Worm (Caenorhabditis elegans): ENCODE measurements around the gene algn-2.

Gene algn-2

ce11 chrII:5379614-5380077 lies 4.6 kb downstream of the algn-2 start, which contains the start of gene pkc-3:
pkc-3 (plus strand) TSS chrII:5380027.
- TF ChIP-seq mab-9 (GFP tag; IDR thresholded peaks at IDR 0.05): no peak
- peak; percentile 79 for TF ChIP-seq nhr-77 (tag; optimal IDR thresholded peaks at IDR 0.05)
- peak; percentile 83 for TF ChIP-seq lin-14 (GFP tag; optimal IDR thresholded peaks at IDR 0.05)
- TF ChIP-seq C34B4.2 (tag; optimal IDR thresholded peaks at IDR 0.05): no peak
- TF ChIP-seq unc-30 (tag; optimal IDR thresholded peaks at IDR 0.05): no peak
- TF ChIP-seq snu-23 (GFP tag; optimal IDR thresholded peaks at IDR 0.05): peak; percentile 80
- TF ChIP-seq xbp-1 (tag; optimal IDR thresholded peaks at IDR 0.05): peak; percentile 30
- TF ChIP-seq tbx-2 (tag; optimal IDR thresholded peaks at IDR 0.05): peak; percentile 32
- peak; percentile 16 for TF ChIP-seq rnt-1 (tag; optimal IDR thresholded peaks at IDR 0.05)
- TF ChIP-seq egl-13 (tag; optimal IDR thresholded peaks at IDR 0.05): no peak
- no peak for TF ChIP-seq ceh-8 (GFP tag; optimal IDR thresholded peaks at IDR 0.05)
- no peak for TF ChIP-seq isw-1 (GFP tag; IDR thresholded peaks at IDR 0.05)
- no peak for TF ChIP-seq Y116A8C.19 (tag; optimal IDR thresholded peaks at IDR 0.05; ENCODE audit: borderline replicate concordance)
- no peak for TF ChIP-seq pqm-1 (tag; optimal IDR thresholded peaks at IDR 0.05)
- no peak for TF ChIP-seq ces-1 (GFP tag; optimal IDR thresholded peaks at IDR 0.05)
- peak; percentile 44 for TF ChIP-seq grh-1 (GFP tag; IDR thresholded peaks at IDR 0.05)
- peak; percentile 78 for TF ChIP-seq ztf-4 (tag; optimal IDR thresholded peaks at IDR 0.05)
- TF ChIP-seq C04F5.9 (tag; optimal IDR thresholded peaks at IDR 0.05): no peak
- peak; percentile 77 for TF ChIP-seq nhr-90 (tag; optimal IDR thresholded peaks at IDR 0.05; ENCODE audit: poor library complexity)
- TF ChIP-seq ceh-90 (tag; optimal IDR thresholded peaks at IDR 0.05): no peak
- TF ChIP-seq egl-27 (tag; optimal IDR thresholded peaks at IDR 0.05): no peak
- peak in 1 of 3 experiments; percentile 17 for TF ChIP-seq ceh-82 (tag; optimal IDR thresholded peaks at IDR 0.05)
- TF ChIP-seq fkh-8 (tag; optimal IDR thresholded peaks at IDR 0.05): no peak
- peak; percentile 10 for TF ChIP-seq fos-1 (tag; optimal IDR thresholded peaks at IDR 0.05)
- no peak for TF ChIP-seq F16B12.6 (tag; optimal IDR thresholded peaks at IDR 0.05)
- TF ChIP-seq vab-15 (tag; optimal IDR thresholded peaks at IDR 0.05): no peak
- TF ChIP-seq nhr-237 (tag; optimal IDR thresholded peaks at IDR 0.05): no peak
- TF ChIP-seq ceh-63 (GFP tag; optimal IDR thresholded peaks at IDR 0.05): no peak
- peak; percentile 50 for TF ChIP-seq swsn-7 (tag; optimal IDR thresholded peaks at IDR 0.05)
- TF ChIP-seq lsy-2 (tag; optimal IDR thresholded peaks at IDR 0.05): peak; percentile 56 to 58
- TF ChIP-seq ama-1 (optimal IDR thresholded peaks at IDR 0.05): peak; percentile 91
- TF ChIP-seq nhr-11 (tag; optimal IDR thresholded peaks at IDR 0.05): no peak
- TF ChIP-seq lin-39 (tag; optimal IDR thresholded peaks at IDR 0.05): no peak
- no peak for TF ChIP-seq pag-3 (tag; optimal IDR thresholded peaks at IDR 0.05; ENCODE audit: borderline replicate concordance, insufficient read depth)
- TF ChIP-seq sox-4 (tag; optimal IDR thresholded peaks at IDR 0.05): no peak
- TF ChIP-seq alr-1 (tag; optimal IDR thresholded peaks at IDR 0.05; ENCODE audit: borderline replicate concordance): no peak
- peak; percentile 37 for TF ChIP-seq nhr-47 (tag; optimal IDR thresholded peaks at IDR 0.05)
- TF ChIP-seq zip-4 (GFP tag; optimal IDR thresholded peaks at IDR 0.05): peak; percentile 18
- peak; percentile 70 for TF ChIP-seq mep-1 (tag; optimal IDR thresholded peaks at IDR 0.05)
- peak; percentile 71 for TF ChIP-seq nhr-71 (tag; optimal IDR thresholded peaks at IDR 0.05)
- no peak for TF ChIP-seq tlp-1 (tag; optimal IDR thresholded peaks at IDR 0.05)
- no peak for TF ChIP-seq zag-1 (tag; optimal IDR thresholded peaks at IDR 0.05)
- TF ChIP-seq aha-1 (tag; optimal IDR thresholded peaks at IDR 0.05): no peak
- no peak for TF ChIP-seq ztf-11 (tag; optimal IDR thresholded peaks at IDR 0.05)
- TF ChIP-seq elt-3 (tag; optimal IDR thresholded peaks at IDR 0.05): peak in 3 of 6 experiments; percentile 6 to 74 (median 66)
- no peak for TF ChIP-seq nhr-12 (tag; optimal IDR thresholded peaks at IDR 0.05)
- peak; percentile 40 for TF ChIP-seq lin-13 (GFP tag; optimal IDR thresholded peaks at IDR 0.05)
- no peak for TF ChIP-seq efl-3 (GFP tag; optimal IDR thresholded peaks at IDR 0.05)
- no peak for TF ChIP-seq mef-2 (tag; optimal IDR thresholded peaks at IDR 0.05)
- no peak for TF ChIP-seq unc-98 (GFP tag; IDR thresholded peaks at IDR 0.05)
- no peak for TF ChIP-seq fkh-4 (tag; optimal IDR thresholded peaks at IDR 0.05; ENCODE audit: borderline replicate concordance)
- peak; percentile 25 to 81 for TF ChIP-seq lin-35 (GFP tag; optimal IDR thresholded peaks at IDR 0.05)
- TF ChIP-seq elt-2 (tag; optimal IDR thresholded peaks at IDR 0.05): peak; percentile 68
